Fruit fly (Drosophila melanogaster) whole organism, embryonic: ENCODE data around the gene CG31230.
A peak's percentile ranks its signal among the peaks of the same experiment; 100 is the strongest.

Source experiments
- CG10321 ChIP-seq: fragments of 200-800 bp; sonication (Bioruptor generic); IDR thresholded peaks from 2 replicates; pipeline ENCODE4 v1.3.6; 2022; ENCODE audit warnings: missing biosample characterization, missing genetic modification characterization
- CG14860 ChIP-seq: fragments of 200-800 bp; sonication (Bioruptor generic); IDR thresholded peaks from 3 replicates; pipeline ENCODE4 v1.3.6; 2022; ENCODE audit warnings: missing biosample characterization, missing genetic modification characterization; ENCODE audit not compliant: partially characterized antibody
- CG14965 ChIP-seq: fragments of 200-800 bp; sonication (Bioruptor generic); optimal IDR thresholded peaks from 2 replicates; lab custom pipeline; 2016; ENCODE audit warnings: missing biosample characterization, missing genetic modification characterization, borderline replicate concordance
- CG15073 ChIP-seq: fragments of 200-800 bp; sonication (Bioruptor generic); optimal IDR thresholded peaks from 2 replicates; lab custom pipeline; 2016; ENCODE audit warnings: missing biosample characterization, missing genetic modification characterization
- CG15269 ChIP-seq: fragments of 200-800 bp; sonication (Bioruptor generic); optimal IDR thresholded peaks from 2 replicates; lab custom pipeline; 2018; ENCODE audit warnings: missing biosample characterization, mild to moderate bottlenecking, missing genetic modification characterization, moderate library complexity
- CG16863 ChIP-seq: fragments of 200-800 bp; sonication (Bioruptor generic); optimal IDR thresholded peaks from 3 replicates; lab custom pipeline; 2016; ENCODE audit warnings: missing biosample characterization, missing genetic modification characterization
- CG17328 ChIP-seq: fragments of 200-800 bp; sonication (Bioruptor generic); IDR thresholded peaks from 2 replicates; pipeline ENCODE4 v1.3.6; 2022; ENCODE audit warnings: missing biosample characterization, missing genetic modification characterization
- CG31441 ChIP-seq: fragments of 200-800 bp; sonication (Bioruptor generic); IDR thresholded peaks from 2 replicates; pipeline ENCODE4 v1.3.6; 2022; ENCODE audit warnings: missing biosample characterization, missing genetic modification characterization
- CG4730 ChIP-seq: fragments of 200-800 bp; sonication (Bioruptor generic); IDR thresholded peaks from 2 replicates; pipeline ENCODE4 v1.3.6; 2022; ENCODE audit warnings: missing biosample characterization, missing genetic modification characterization
- CG7271 ChIP-seq: fragments of 200-800 bp; sonication (Bioruptor generic); optimal IDR thresholded peaks from 2 replicates; lab custom pipeline; 2018; ENCODE audit warnings: missing biosample characterization, mild to moderate bottlenecking, missing genetic modification characterization, moderate library complexity
- CG7556 ChIP-seq: fragments of 200-800 bp; sonication (Bioruptor generic); optimal IDR thresholded peaks from 2 replicates; lab custom pipeline; 2017; ENCODE audit warnings: missing biosample characterization, mild to moderate bottlenecking, missing genetic modification characterization
- CG8281 ChIP-seq: fragments of 200-800 bp; sonication (Bioruptor generic); optimal IDR thresholded peaks from 2 replicates; lab custom pipeline; 2018; ENCODE audit warnings: missing biosample characterization, mild to moderate bottlenecking, missing genetic modification characterization, moderate library complexity
- CG8944 ChIP-seq: fragments of 200-800 bp; sonication (Bioruptor generic); optimal IDR thresholded peaks from 3 replicates; lab custom pipeline; 2016; ENCODE audit warnings: missing biosample characterization, missing genetic modification characterization
- CG9797 ChIP-seq: fragments of 200-800 bp; sonication (Bioruptor generic); optimal IDR thresholded peaks from 3 replicates; lab custom pipeline; 2018; ENCODE audit warnings: missing biosample characterization, mild to moderate bottlenecking, missing genetic modification characterization
- CTCF ChIP-seq: fragments of 200-800 bp; sonication (Bioruptor generic); optimal IDR thresholded peaks from 2 replicates; lab custom pipeline; 2017; ENCODE audit warnings: missing biosample characterization, mild to moderate bottlenecking, missing genetic modification characterization, moderate library complexity
- CrebB ChIP-seq: fragments of 200-800 bp; sonication (Bioruptor generic); optimal IDR thresholded peaks from 3 replicates; lab custom pipeline; 2018; ENCODE audit warnings: missing biosample characterization, mild to moderate bottlenecking, missing genetic modification characterization
- Dad ChIP-seq: fragments of 200-800 bp; sonication (Bioruptor generic); optimal IDR thresholded peaks from 3 replicates; lab custom pipeline; 2016; ENCODE audit warnings: missing biosample characterization, missing genetic modification characterization
- Ets65A ChIP-seq: fragments of 200-800 bp; sonication (Bioruptor generic); peaks from one replicate; lab custom pipeline; 2016; ENCODE audit warnings: missing biosample characterization, missing genetic modification characterization
- Ets97D ChIP-seq: fragments of 200-800 bp; sonication (Bioruptor generic); optimal IDR thresholded peaks from 3 replicates; lab custom pipeline; 2016; ENCODE audit warnings: missing biosample characterization, missing genetic modification characterization
- HLH4C ChIP-seq: fragments of 200-800 bp; sonication (Bioruptor generic); IDR thresholded peaks from 3 replicates; pipeline ENCODE4 v1.3.6; 2022; ENCODE audit warnings: missing biosample characterization, missing genetic modification characterization; ENCODE audit not compliant: partially characterized antibody
- Hr3 ChIP-seq: fragments of 200-800 bp; sonication (Bioruptor generic); optimal IDR thresholded peaks from 3 replicates; lab custom pipeline; 2016; ENCODE audit warnings: missing biosample characterization, missing genetic modification characterization
- Hsf ChIP-seq: fragments of 200-800 bp; sonication (Bioruptor generic); optimal IDR thresholded peaks from 3 replicates; lab custom pipeline; 2016; ENCODE audit warnings: missing biosample characterization, missing genetic modification characterization
- Jarid2 ChIP-seq: fragments of 200-800 bp; sonication (Bioruptor generic); optimal IDR thresholded peaks from 3 replicates; lab custom pipeline; 2017; ENCODE audit warnings: mild to moderate bottlenecking, missing biosample characterization, missing genetic modification reagents, missing genetic modification characterization
- Lpt ChIP-seq: fragments of >200 bp; optimal IDR thresholded peaks from 2 replicates; lab custom pipeline; 2018; ENCODE audit warnings: missing biosample characterization, missing genetic modification characterization
- Meics ChIP-seq: fragments of 200-800 bp; sonication (Bioruptor generic); optimal IDR thresholded peaks from 2 replicates; lab custom pipeline; 2017; ENCODE audit warnings: missing biosample characterization, mild to moderate bottlenecking, missing genetic modification characterization
- Mes4 ChIP-seq: fragments of 200-800 bp; sonication (Bioruptor generic); optimal IDR thresholded peaks from 2 replicates; lab custom pipeline; 2016; ENCODE audit warnings: missing biosample characterization, missing genetic modification characterization
- Oaz ChIP-seq: fragments of 200-800 bp; sonication (Bioruptor generic); IDR thresholded peaks from 2 replicates; pipeline ENCODE4 v1.3.6; 2022; ENCODE audit warnings: missing biosample characterization, missing genetic modification characterization
- Opbp ChIP-seq: fragments of 200-800 bp; sonication (Bioruptor generic); IDR thresholded peaks from 3 replicates; pipeline ENCODE4 v1.3.6; 2022; ENCODE audit warnings: missing biosample characterization, missing genetic modification characterization; ENCODE audit not compliant: partially characterized antibody
- PHDP ChIP-seq: fragments of 200-800 bp; sonication (Bioruptor generic); optimal IDR thresholded peaks from 3 replicates; lab custom pipeline; 2018; ENCODE audit warnings: missing biosample characterization, mild to moderate bottlenecking, missing genetic modification characterization, moderate library complexity
- Ravus ChIP-seq: fragments of 200-800 bp; sonication (Bioruptor generic); IDR thresholded peaks from 2 replicates; pipeline ENCODE4 v1.3.6; 2022; ENCODE audit warnings: missing biosample characterization, missing genetic modification characterization
- Rx ChIP-seq: fragments of 200-800 bp; sonication (Bioruptor generic); IDR thresholded peaks from 2 replicates; pipeline ENCODE4 v1.3.6; 2022; ENCODE audit warnings: missing biosample characterization, missing genetic modification characterization
- Sin3A ChIP-seq: fragments of >200 bp; optimal IDR thresholded peaks from 2 replicates; lab custom pipeline; 2018
- Six4 ChIP-seq: fragments of 200-800 bp; sonication (Bioruptor generic); optimal IDR thresholded peaks from 2 replicates; lab custom pipeline; 2016; ENCODE audit warnings: missing biosample characterization, missing genetic modification characterization
- Taf1 ChIP-seq: fragments of 200-800 bp; sonication (Bioruptor generic); IDR thresholded peaks from 2 replicates; pipeline ENCODE4 v1.3.6; 2022; ENCODE audit warnings: missing biosample characterization, missing genetic modification characterization
- amos ChIP-seq: fragments of 200-800 bp; sonication (Bioruptor generic); IDR thresholded peaks from 2 replicates; pipeline ENCODE4 v1.3.6; 2022; ENCODE audit warnings: missing biosample characterization, missing genetic modification characterization; ENCODE audit not compliant: partially characterized antibody
- aop ChIP-seq: fragments of 200-800 bp; sonication (Bioruptor generic); IDR thresholded peaks from 2 replicates; pipeline ENCODE4 v1.3.6; 2022; ENCODE audit warnings: missing biosample characterization, missing genetic modification characterization
- croc ChIP-seq: fragments of 200-800 bp; sonication (Bioruptor generic); conservative IDR thresholded peaks from 3 replicates; pipeline ENCODE4 v1.3.6; 2022; ENCODE audit warnings: missing biosample characterization, missing genetic modification characterization
- da ChIP-seq: fragments of 200-800 bp; sonication (Bioruptor generic); optimal IDR thresholded peaks from 2 replicates; lab custom pipeline; 2016; ENCODE audit warnings: missing biosample characterization, missing genetic modification characterization
- gem ChIP-seq: fragments of 200-800 bp; sonication (Bioruptor generic); optimal IDR thresholded peaks from 2 replicates; lab custom pipeline; 2019; ENCODE audit warnings: missing biosample characterization, mild to moderate bottlenecking, missing genetic modification characterization, moderate library complexity
- hth ChIP-seq: fragments of >200 bp; optimal IDR thresholded peaks from 2 replicates; lab custom pipeline; 2017; ENCODE audit warnings: inconsistent platforms
- kay ChIP-seq: fragments of 200-800 bp; sonication (Bioruptor generic); optimal IDR thresholded peaks from 2 replicates; lab custom pipeline; 2016; ENCODE audit warnings: missing biosample characterization, missing genetic modification characterization
- pan ChIP-seq, 4 experiments: fragments of >200 bp in 3 of 4; fragments of 200-800 bp in 1 of 4; sonication (Bioruptor generic) in 1 of 4; optimal IDR thresholded peaks in 3 of 4; IDR thresholded peaks in 1 of 4; 2 replicates each; pipeline versions ENCODE4 v1.3.6 to Lab custom; 2017 to 2022; ENCODE audit warnings: missing biosample characterization in 2 of 4, missing genetic modification characterization in 2 of 4, mixed read lengths in 1 of 4
- pb ChIP-seq: fragments of 200-800 bp; sonication (Bioruptor generic); optimal IDR thresholded peaks from 3 replicates; lab custom pipeline; 2016; ENCODE audit warnings: missing biosample characterization, missing genetic modification characterization
- phol ChIP-seq: fragments of 200-800 bp; sonication (Bioruptor generic); optimal IDR thresholded peaks from 3 replicates; lab custom pipeline; 2018; ENCODE audit warnings: missing biosample characterization, mild to moderate bottlenecking, missing genetic modification characterization, moderate library complexity
- rib ChIP-seq: fragments of 200-800 bp; sonication (Bioruptor generic); IDR thresholded peaks from 2 replicates; pipeline ENCODE4 v1.3.6; 2022; ENCODE audit warnings: missing biosample characterization, missing genetic modification characterization
- slp2 ChIP-seq: fragments of 200-800 bp; sonication (Bioruptor generic); optimal IDR thresholded peaks from 2 replicates; lab custom pipeline; 2016; ENCODE audit warnings: missing biosample characterization, missing genetic modification characterization
- ttk ChIP-seq: fragments of 200-800 bp; sonication (Bioruptor generic); IDR thresholded peaks from 2 replicates; pipeline ENCODE4 v2.1.2; 2022; ENCODE audit warnings: missing biosample characterization, missing genetic modification characterization
- twi ChIP-seq: fragments of 200-800 bp; optimal IDR thresholded peaks from 2 replicates; lab custom pipeline; 2019; ENCODE audit warnings: missing biosample characterization, mild to moderate bottlenecking, missing genetic modification characterization, moderate library complexity
- tx ChIP-seq: fragments of 200-800 bp; sonication (Bioruptor generic); optimal IDR thresholded peaks from 2 replicates; lab custom pipeline; 2016; ENCODE audit warnings: missing biosample characterization, missing genetic modification characterization
- unc-4 ChIP-seq: fragments of 200-800 bp; sonication (Bioruptor generic); IDR thresholded peaks from 2 replicates; pipeline ENCODE4 v1.3.6; 2022; ENCODE audit warnings: missing biosample characterization, missing genetic modification characterization; ENCODE audit not compliant: partially characterized antibody

The CG31230 gene

DNA sequence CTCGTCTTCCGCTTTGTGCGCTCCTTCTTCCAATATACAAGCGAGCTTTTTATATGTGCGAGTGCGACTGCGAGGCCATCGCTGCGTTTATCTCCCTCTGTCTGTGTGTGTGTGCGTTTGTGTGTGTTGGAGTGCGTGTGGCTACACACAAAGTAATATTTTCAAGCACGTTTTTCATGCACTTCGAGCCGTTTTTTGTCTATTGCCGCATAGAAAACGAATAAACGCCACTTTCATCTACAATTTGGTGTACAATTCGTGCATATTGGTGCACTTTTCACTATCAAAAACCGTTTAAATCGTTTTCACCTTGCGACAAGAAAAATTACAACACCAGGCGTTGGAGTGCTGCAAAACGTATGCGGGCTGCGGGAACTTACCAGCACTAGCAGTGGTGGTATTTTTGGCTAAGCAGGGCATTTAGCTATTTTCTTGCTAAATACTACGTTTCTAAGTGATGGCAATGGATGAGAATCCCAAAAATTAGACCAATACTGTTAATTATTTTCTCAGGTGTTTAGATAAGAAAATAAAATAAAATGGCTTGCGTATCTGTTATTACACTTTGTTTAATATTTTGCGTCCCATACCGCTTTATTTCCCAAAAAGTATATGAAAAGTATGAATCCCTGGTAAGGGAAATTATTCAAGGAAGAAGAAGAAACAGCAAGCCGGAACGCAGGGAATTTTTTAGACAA lies 12.4 kb upstream of the CG31230 start, which contains the start of the genes CG31224 and CstF64 (continued):
- TF ChIP-seq CG8281 (tag; lab: Kevin White, UChicago): no peak
- TF ChIP-seq Ravus (GFP tag; lab: Robert Waterston, UW): peak; percentile 52
- TF ChIP-seq CG16863 (GFP tag; lab: Kevin White, UChicago): peak; percentile 83
- TF ChIP-seq CG31441 (GFP tag; lab: Robert Waterston, UW): no peak; the same call in 1 of the 2 replicates
- peak; percentile 79 for TF ChIP-seq CG4730 (GFP tag; lab: Robert Waterston, UW)
- TF ChIP-seq CG14965 (GFP tag; lab: Kevin White, UChicago): peak; percentile 52
- TF ChIP-seq pan (optimal IDR thresholded peaks at IDR 0.05; lab: Kevin White, UChicago): no peak
- TF ChIP-seq pan (GFP tag; optimal IDR thresholded peaks at IDR 0.05 in 1 of 2, IDR thresholded peaks at IDR 0.05 in 1 of 2): peak in 1 of 2 experiments; percentile 90
- TF ChIP-seq Opbp: 0 out of 3 replicates have a peak, but pooled peaks have one; percentile 36
- peak; percentile 76 for TF ChIP-seq CG7556 (GFP tag; lab: Kevin White, UChicago)
- peak; percentile 74 for TF ChIP-seq Rx (GFP tag; lab: Robert Waterston, UW)
- no peak for TF ChIP-seq CG14860
- no peak for TF ChIP-seq Jarid2 (GFP tag; lab: Kevin White, UChicago)
- TF ChIP-seq kay (GFP tag; lab: Kevin White, UChicago): peak; percentile 71
- peak; percentile 85 for TF ChIP-seq phol (tag; lab: Kevin White, UChicago)
- TF ChIP-seq Ets65A (GFP tag; lab: Kevin White, UChicago): peak; percentile 99
- TF ChIP-seq CTCF (GFP tag; lab: Kevin White, UChicago): no peak
- TF ChIP-seq Mes4 (GFP tag; lab: Kevin White, UChicago): peak; percentile 79
- TF ChIP-seq CG10321: no peak
- peak; percentile 50 for TF ChIP-seq CG9797 (GFP tag; lab: Kevin White, UChicago)
- TF ChIP-seq HLH4C: no peak
- TF ChIP-seq Lpt (GFP tag; lab: Kevin White, UChicago): no peak
- peak; percentile 78 for TF ChIP-seq PHDP (tag; lab: Kevin White, UChicago)
- peak; percentile 57 for TF ChIP-seq da (GFP tag; lab: Kevin White, UChicago)
- TF ChIP-seq Taf1 (GFP tag; lab: Robert Waterston, UW): peak; percentile 54; the same call in 1 of the 2 replicates
- peak; percentile 92 for TF ChIP-seq Hsf (GFP tag; lab: Kevin White, UChicago)
- peak; percentile 76 for TF ChIP-seq Sin3A (lab: Kevin White, UChicago)
- TF ChIP-seq CG15269 (tag; lab: Kevin White, UChicago): no peak
- no peak for TF ChIP-seq hth (lab: Kevin White, UChicago)
- peak; percentile 78 for TF ChIP-seq Meics (GFP tag; lab: Kevin White, UChicago)
- TF ChIP-seq slp2: peak; percentile 79
- TF ChIP-seq CG7271 (tag; lab: Kevin White, UChicago): peak; percentile 3
- peak; percentile 90 for TF ChIP-seq CG8944 (GFP tag; lab: Kevin White, UChicago)
- peak; percentile 35; the same call in 1 of the 2 replicates for TF ChIP-seq amos (GFP tag; lab: Robert Waterston, UW)
- peak; percentile 94 for TF ChIP-seq Ets97D (GFP tag; lab: Kevin White, UChicago)
- TF ChIP-seq CrebB (tag; lab: Kevin White, UChicago): peak; percentile 38
- TF ChIP-seq Hr3 (GFP tag; lab: Kevin White, UChicago): peak; percentile 88
- peak; percentile 82 for TF ChIP-seq ttk (GFP tag; lab: Robert Waterston, UW)
- peak; percentile 68 for TF ChIP-seq Six4 (GFP tag; lab: Kevin White, UChicago)
- peak; percentile 83 for TF ChIP-seq CG17328 (GFP tag; lab: Robert Waterston, UW)
- 0 out of 2 replicates have a peak, but pooled peaks have one; percentile 44 for TF ChIP-seq rib (GFP tag; lab: Robert Waterston, UW)
- peak; percentile 63; the same call in 1 of the 2 replicates for TF ChIP-seq Oaz (GFP tag; lab: Robert Waterston, UW)
- peak; percentile 80 for TF ChIP-seq Dad
- TF ChIP-seq pb (GFP tag; lab: Kevin White, UChicago): peak; percentile 82
- peak; percentile 88 for TF ChIP-seq tx
- TF ChIP-seq unc-4: no peak; the same call in 1 of the 2 replicates
- TF ChIP-seq aop (GFP tag; lab: Robert Waterston, UW): no peak
- TF ChIP-seq CG15073: no peak
- peak; percentile 55 for TF ChIP-seq croc (GFP tag; lab: Robert Waterston, UW)
- peak; percentile 88 for TF ChIP-seq gem (tag; lab: Kevin White, UChicago)
- TF ChIP-seq twi (tag; lab: Kevin White, UChicago): peak; percentile 67
